Fruit fly (Drosophila melanogaster) whole organism: Measurements from ENCODE around the gene Sh.

ENCODE experiments used
- Dll ChIP-seq: fragments of >200 bp; optimal IDR thresholded peaks from 2 replicates; lab custom pipeline; 2017
- usp ChIP-seq: fragments of >200 bp; optimal IDR thresholded peaks from 2 replicates; lab custom pipeline; 2017; ENCODE audit warnings: missing biosample characterization, missing genetic modification characterization, mixed read lengths

DNA sequence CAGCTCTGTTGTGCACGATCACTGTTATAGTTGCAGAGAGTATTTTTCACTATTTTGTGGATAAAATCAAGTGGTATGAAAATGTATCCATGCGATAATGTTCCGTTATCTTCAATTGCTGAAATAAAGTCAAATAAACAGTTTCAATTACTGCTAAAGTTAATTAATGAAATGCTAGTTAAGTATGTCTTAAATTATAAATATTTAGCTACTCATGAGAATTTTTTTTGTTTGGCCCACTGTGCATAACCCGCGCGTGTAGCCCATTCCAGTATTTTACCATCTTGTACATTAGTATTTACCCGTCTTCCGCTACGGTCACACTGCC is 22.4 kb upstream of the Sh start, which contains the start of gene Ada3:
- TF ChIP-seq Dll (lab: Kevin White, UChicago) (no peak), usp (GFP tag; lab: Kevin White, UChicago) (no peak)
